Fruit fly (Drosophila melanogaster): ENCODE measurements around the gene psh.

- no peak for TF ChIP-seq CG12605 (GFP tag; IDR thresholded peaks at IDR 0.05)
- TF ChIP-seq gl (tag; optimal IDR thresholded peaks at IDR 0.05) = no peak
- no peak for TF ChIP-seq EcR (GFP tag; optimal IDR thresholded peaks at IDR 0.05)
- no peak for TF ChIP-seq Ets98B (GFP tag; IDR thresholded peaks at IDR 0.05)
- no peak for TF ChIP-seq CG4496 (GFP tag; IDR thresholded peaks at IDR 0.05)
- TF ChIP-seq CG17806 (tag; optimal IDR thresholded peaks at IDR 0.05) = no peak
- no peak for TF ChIP-seq CG10348 (GFP tag; IDR thresholded peaks at IDR 0.05)
- no peak for TF ChIP-seq fd96Ca (GFP tag; IDR thresholded peaks at IDR 0.05)
- no peak for TF ChIP-seq CG8159 (tag; optimal IDR thresholded peaks at IDR 0.05)
- no peak for TF ChIP-seq CG34367 (tag; optimal IDR thresholded peaks at IDR 0.05)
- no peak for TF ChIP-seq CG9948 (tag; optimal IDR thresholded peaks at IDR 0.05)
- no peak for TF ChIP-seq Pif1A (GFP tag; optimal IDR thresholded peaks at IDR 0.05)
- TF ChIP-seq Snoo (tag; optimal IDR thresholded peaks at IDR 0.05) = no peak
- TF ChIP-seq CG32121 (GFP tag; IDR thresholded peaks at IDR 0.05) = no peak
Observed at dm6 chrX:18494165-18494740, 7.5 kb upstream of the psh start, which contains the start of gene CG15043.

Data from whole organism, pupa.